Fruit fly (Drosophila melanogaster) whole organism, prepupa: ENCODE measurements around the gene Ten-a.

Source experiments
- CG10669 ChIP-seq: fragments of 200-800 bp; sonication (Bioruptor generic); optimal IDR thresholded peaks from 3 replicates; lab custom pipeline; 2018; ENCODE audit warnings: missing biosample characterization, mild to moderate bottlenecking, missing genetic modification characterization, moderate library complexity
- CG11762 ChIP-seq: fragments of 200-800 bp; sonication (Bioruptor generic); optimal IDR thresholded peaks from 3 replicates; lab custom pipeline; 2016; ENCODE audit warnings: missing biosample characterization, missing genetic modification characterization; ENCODE audit not compliant: insufficient read depth
- CG1621 ChIP-seq: fragments of 200-800 bp; sonication (Bioruptor generic); optimal IDR thresholded peaks from 3 replicates; lab custom pipeline; 2018; ENCODE audit warnings: missing biosample characterization, mild to moderate bottlenecking, missing genetic modification characterization
- CG16779 ChIP-seq: fragments of 200-800 bp; sonication (Bioruptor generic); optimal IDR thresholded peaks from 3 replicates; lab custom pipeline; 2017; ENCODE audit warnings: missing biosample characterization, mild to moderate bottlenecking, missing genetic modification characterization
- CG4318 ChIP-seq: fragments of 200-800 bp; sonication (Bioruptor generic); optimal IDR thresholded peaks from 3 replicates; lab custom pipeline; 2017; ENCODE audit warnings: missing biosample characterization, mild to moderate bottlenecking, missing genetic modification characterization
- CG6276 ChIP-seq: fragments of 200-800 bp; sonication (Bioruptor generic); optimal IDR thresholded peaks from 2 replicates; lab custom pipeline; 2017; ENCODE audit warnings: missing biosample characterization, mild to moderate bottlenecking, missing genetic modification characterization
- CG6808 ChIP-seq: fragments of 200-800 bp; sonication (Bioruptor generic); optimal IDR thresholded peaks from 3 replicates; lab custom pipeline; 2017; ENCODE audit warnings: missing biosample characterization, missing genetic modification characterization, mild to moderate bottlenecking, moderate library complexity, missing genetic modification reagents
- CG6854 ChIP-seq: fragments of 200-800 bp; sonication (Bioruptor generic); optimal IDR thresholded peaks from 2 replicates; lab custom pipeline; 2017; ENCODE audit warnings: missing biosample characterization, mild to moderate bottlenecking, missing genetic modification characterization
- CG7368 ChIP-seq: fragments of 200-800 bp; sonication (Bioruptor generic); optimal IDR thresholded peaks from 3 replicates; lab custom pipeline; 2016; ENCODE audit warnings: missing biosample characterization, missing genetic modification characterization
- CG8319 ChIP-seq: fragments of 200-800 bp; sonication (Bioruptor generic); optimal IDR thresholded peaks from 3 replicates; lab custom pipeline; 2016; ENCODE audit warnings: missing biosample characterization, missing genetic modification characterization
- OdsH ChIP-seq: fragments of 200-800 bp; sonication (Bioruptor generic); optimal IDR thresholded peaks from 3 replicates; lab custom pipeline; 2016; ENCODE audit warnings: missing biosample characterization, missing genetic modification characterization
- Smox ChIP-seq: fragments of 200-800 bp; sonication (Bioruptor generic); optimal IDR thresholded peaks from 3 replicates; lab custom pipeline; 2016; ENCODE audit warnings: missing biosample characterization, missing genetic modification characterization
- dac ChIP-seq: fragments of 200-800 bp; sonication (Bioruptor generic); optimal IDR thresholded peaks from 2 replicates; lab custom pipeline; 2017; ENCODE audit warnings: missing biosample characterization, mild to moderate bottlenecking, missing genetic modification characterization
- lz ChIP-seq: fragments of 200-800 bp; sonication (Bioruptor generic); optimal IDR thresholded peaks from 3 replicates; lab custom pipeline; 2016; ENCODE audit warnings: missing biosample characterization, missing genetic modification characterization

DNA sequence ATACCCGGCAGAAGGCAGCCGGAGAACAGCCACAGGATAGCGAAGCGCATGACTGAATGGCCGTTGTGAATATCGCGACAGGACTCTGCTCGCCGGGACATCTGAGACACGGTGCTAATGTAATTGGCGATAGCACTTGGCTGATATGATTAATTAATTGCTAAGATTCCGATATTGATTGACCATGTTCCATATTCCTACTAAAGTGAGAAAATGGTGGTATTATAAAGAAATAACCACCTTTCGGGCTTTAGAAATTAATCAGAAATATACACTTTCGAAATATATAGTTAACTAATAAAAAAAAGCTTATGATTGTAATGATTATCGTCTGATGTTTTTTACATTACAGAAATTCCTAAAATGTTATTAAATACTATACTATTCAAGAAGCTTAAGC is 334.2 kb downstream of the Ten-a start, which contains the start of gene Ir11a:
- no peak for TF ChIP-seq CG7368 (GFP tag; lab: Kevin White, UChicago)
- TF ChIP-seq OdsH: no peak
- TF ChIP-seq CG4318 (GFP tag; lab: Kevin White, UChicago): no peak
- no peak for TF ChIP-seq CG1621 (tag; lab: Kevin White, UChicago)
- no peak for TF ChIP-seq CG6276 (GFP tag; lab: Kevin White, UChicago)
- TF ChIP-seq CG6808 (GFP tag; lab: Kevin White, UChicago): no peak
- TF ChIP-seq Smox (GFP tag; lab: Kevin White, UChicago): no peak
- TF ChIP-seq CG6854 (GFP tag; lab: Kevin White, UChicago): no peak
- no peak for TF ChIP-seq CG16779 (tag; lab: Kevin White, UChicago)
- no peak for TF ChIP-seq CG8319 (GFP tag; lab: Kevin White, UChicago)
- no peak for TF ChIP-seq CG10669
- TF ChIP-seq lz (GFP tag; lab: Kevin White, UChicago): no peak
- no peak for TF ChIP-seq dac
- TF ChIP-seq CG11762 (GFP tag; lab: Kevin White, UChicago): no peak
